Worm (Caenorhabditis elegans): ENCODE results near the gene Y59H11AR.3.

- no peak for TF ChIP-seq nhr-77 (tag; optimal IDR thresholded peaks at IDR 0.05)
- TF ChIP-seq daf-16 (GFP tag; optimal IDR thresholded peaks at IDR 0.05) = no peak
- no peak for TF ChIP-seq daf-16 (tag; optimal IDR thresholded peaks at IDR 0.05)
- TF ChIP-seq dpl-1 (GFP tag; optimal IDR thresholded peaks at IDR 0.05) = no peak
- no peak for TF ChIP-seq unc-62 (GFP tag; optimal IDR thresholded peaks at IDR 0.05 in 1 of 2)
- TF ChIP-seq unc-62 (tag; optimal IDR thresholded peaks at IDR 0.05) = no peak
Measured at ce11 chrIV:8608934-8609333, 13.7 kb upstream of the Y59H11AR.3 start, which contains the start of gene F42A9.6.
